Worm (Caenorhabditis elegans) whole organism, early embryonic: Measurements from ENCODE around the gene tag-180.

ENCODE experiments used
- B0310.2 ChIP-seq: sonication (generic microtip); optimal IDR thresholded peaks from 2 replicates; lab custom pipeline; 2016; ENCODE audit warnings: mild to moderate bottlenecking, missing genetic modification characterization, missing compliant biosample characterization
- F13C5.2 ChIP-seq: sonication (generic microtip); optimal IDR thresholded peaks from 2 replicates; lab custom pipeline; 2017; ENCODE audit warnings: mild to moderate bottlenecking, missing genetic modification characterization, inconsistent platforms, missing compliant biosample characterization
- aly-1 ChIP-seq: sonication (generic microtip); optimal IDR thresholded peaks from 2 replicates; lab custom pipeline; 2016; ENCODE audit warnings: missing genetic modification characterization, missing compliant biosample characterization
- ama-1 ChIP-seq: fragments of 150-350 bp; optimal IDR thresholded peaks from 2 replicates; lab custom pipeline; 2014
- ceh-13 ChIP-seq: fragments of 200-800 bp; sonication (Bioruptor generic); optimal IDR thresholded peaks from 2 replicates; lab custom pipeline; 2018; ENCODE audit warnings: mild to moderate bottlenecking, missing genetic modification characterization, missing compliant biosample characterization
- ceh-36 ChIP-seq: sonication (generic microtip); optimal IDR thresholded peaks from 2 replicates; lab custom pipeline; 2016; ENCODE audit warnings: missing genetic modification characterization, inconsistent platforms, missing compliant biosample characterization
- ets-7 ChIP-seq: sonication (generic microtip); optimal IDR thresholded peaks from 2 replicates; lab custom pipeline; 2016; ENCODE audit warnings: missing genotype, missing genetic modification characterization, missing compliant biosample characterization
- flt-1 ChIP-seq: fragments of 200-800 bp; sonication (Bioruptor generic); IDR thresholded peaks from 2 replicates; pipeline ENCODE4 v1.3.6; 2022; ENCODE audit warnings: missing genetic modification characterization, missing compliant biosample characterization
- hmbx-1 ChIP-seq: sonication (generic microtip); optimal IDR thresholded peaks from 2 replicates; lab custom pipeline; 2016; ENCODE audit warnings: mild to moderate bottlenecking, missing genetic modification characterization, missing compliant biosample characterization
- hmg-4 ChIP-seq: fragments of 200-800 bp; sonication (Bioruptor generic); optimal IDR thresholded peaks from 2 replicates; lab custom pipeline; 2018; ENCODE audit warnings: mild to moderate bottlenecking, missing genetic modification characterization, missing compliant biosample characterization
- hnd-1 ChIP-seq: sonication (generic microtip); optimal IDR thresholded peaks from 2 replicates; lab custom pipeline; 2016; ENCODE audit warnings: missing genetic modification characterization, missing compliant biosample characterization
- pes-1 ChIP-seq: fragments of 200-800 bp; sonication (Bioruptor generic); IDR thresholded peaks from 2 replicates; pipeline ENCODE4 v1.3.6; 2022; ENCODE audit warnings: missing genetic modification reagents, missing genetic modification characterization, missing compliant biosample characterization
- scrt-1 ChIP-seq: fragments of 200-800 bp; sonication (Bioruptor generic); IDR thresholded peaks from 2 replicates; pipeline ENCODE4 v1.3.6; 2022; ENCODE audit warnings: missing genetic modification characterization, missing compliant biosample characterization
- sea-1 ChIP-seq: fragments of 200-800 bp; sonication (Bioruptor generic); conservative IDR thresholded peaks from 2 replicates; pipeline ENCODE4 v1.3.6; 2022; ENCODE audit warnings: missing genetic modification characterization, missing compliant biosample characterization
- tbx-11 ChIP-seq: fragments of 200-800 bp; sonication (Bioruptor generic); IDR thresholded peaks from 2 replicates; pipeline ENCODE4 v1.3.6; 2022; ENCODE audit warnings: missing genetic modification characterization, missing compliant biosample characterization
- tbx-37 ChIP-seq: fragments of 200-800 bp; sonication (Bioruptor generic); conservative IDR thresholded peaks from 2 replicates; pipeline ENCODE4 v1.3.6; 2022; ENCODE audit warnings: missing genetic modification reagents, missing genetic modification characterization, missing compliant biosample characterization
- tra-4 ChIP-seq: sonication (generic microtip); optimal IDR thresholded peaks from 2 replicates; lab custom pipeline; 2017; ENCODE audit warnings: missing genetic modification characterization, missing compliant biosample characterization

The tag-180 gene

DNA sequence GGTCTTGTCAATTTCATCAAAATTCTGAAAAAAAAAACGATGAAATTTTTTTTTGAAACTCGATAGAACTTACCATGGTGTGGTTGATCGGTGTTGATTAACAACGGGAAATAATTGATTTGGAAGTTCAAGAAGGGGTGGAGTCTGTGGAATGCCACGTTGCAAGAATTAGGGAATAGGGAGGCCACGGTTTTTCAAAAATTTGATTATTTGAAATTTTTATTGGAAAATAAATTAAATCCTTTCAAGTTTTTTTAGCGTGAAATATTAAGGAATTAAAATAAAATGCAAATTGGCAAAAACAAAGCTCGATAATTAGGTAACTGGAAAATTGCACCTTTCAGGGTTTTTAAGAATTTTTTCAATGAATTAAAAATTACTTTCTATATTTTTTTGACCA lies 10.3 kb upstream of the tag-180 start, which contains the start of gene rmd-3:
rmd-3 (minus strand) TSS at position 101 of the 400 bp plus-strand sequence.
- TF ChIP-seq ceh-36 (tag; lab: Kevin White, UChicago) (no peak), ama-1 (lab: Kevin White, UChicago) (no peak), hnd-1 (tag; lab: Kevin White, UChicago) (no peak), B0310.2 (tag; lab: Kevin White, UChicago) (no peak), sea-1 (GFP tag; lab: Robert Waterston, UW) (no peak), ets-7 (no peak), flt-1 (no peak), pes-1 (GFP tag; lab: Robert Waterston, UW) (no peak), hmbx-1 (tag; lab: Kevin White, UChicago) (no peak), F13C5.2 (tag; lab: Kevin White, UChicago) (no peak)

ce11 chrII:11337497-11338040 lies 8.3 kb upstream of the tag-180 start, which contains the start of gene sqt-1:
Gene sqt-1, minus strand, starts transcription at chrII:11337837.
- TF ChIP-seq hmbx-1 (tag; lab: Kevin White, UChicago) (no peak), scrt-1 (no peak), ets-7 (no peak), flt-1 (no peak), aly-1 (tag; lab: Kevin White, UChicago) (no peak), F13C5.2 (tag; lab: Kevin White, UChicago) (no peak), hmg-4 (GFP tag; lab: Kevin White, UChicago) (no peak), ceh-36 (tag; lab: Kevin White, UChicago) (no peak), sea-1 (GFP tag; lab: Robert Waterston, UW) (no peak), ceh-13 (GFP tag; lab: Kevin White, UChicago) (no peak), tra-4 (tag; lab: Kevin White, UChicago) (no peak), B0310.2 (tag; lab: Kevin White, UChicago) (no peak), tbx-37 (GFP tag; lab: Robert Waterston, UW) (no peak), pes-1 (GFP tag; lab: Robert Waterston, UW) (no peak), hnd-1 (tag; lab: Kevin White, UChicago) (no peak), ama-1 (lab: Kevin White, UChicago) (no peak), tbx-11 (no peak)

DNA sequence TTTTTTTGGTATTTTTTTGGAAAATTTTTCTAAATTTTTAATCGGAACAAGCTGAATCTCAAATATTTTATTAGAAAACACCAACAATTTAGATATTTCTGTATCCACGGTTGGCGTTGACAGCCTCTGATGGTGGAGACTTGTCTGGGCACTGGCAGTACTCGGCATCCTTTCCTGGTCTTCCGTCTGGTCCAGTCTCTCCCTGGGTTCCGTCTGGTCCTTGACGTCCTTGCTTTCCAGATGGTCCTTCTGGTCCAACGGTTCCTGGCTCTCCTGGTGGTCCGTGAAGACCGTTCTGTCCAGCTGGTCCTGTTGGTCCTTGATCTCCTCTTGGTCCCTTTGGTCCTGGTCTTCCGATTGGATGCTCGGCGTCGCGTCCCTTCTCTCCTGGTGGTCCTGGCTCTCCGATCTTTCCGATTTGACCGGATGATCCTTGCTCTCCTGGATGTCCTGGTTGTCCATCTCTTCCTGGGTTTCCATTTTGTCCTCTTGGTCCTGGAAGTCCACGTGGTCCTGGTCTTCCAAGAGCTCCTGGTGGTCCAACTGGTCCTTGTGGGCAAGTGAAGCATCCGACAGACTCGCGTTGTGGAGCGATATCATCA lies 7.5 kb upstream of the tag-180 start:
- TF ChIP-seq sea-1 (GFP tag; lab: Robert Waterston, UW) (no peak), pes-1 (GFP tag; lab: Robert Waterston, UW) (no peak), tra-4 (tag; lab: Kevin White, UChicago) (no peak), flt-1 (no peak), ceh-36 (tag; lab: Kevin White, UChicago) (no peak), ceh-13 (GFP tag; lab: Kevin White, UChicago) (no peak), scrt-1 (no peak), tbx-11 (no peak), hmg-4 (GFP tag; lab: Kevin White, UChicago) (no peak), aly-1 (tag; lab: Kevin White, UChicago) (no peak), B0310.2 (tag; lab: Kevin White, UChicago) (no peak), F13C5.2 (tag; lab: Kevin White, UChicago) (no peak), hmbx-1 (tag; lab: Kevin White, UChicago) (no peak), ets-7 (no peak)

- TF ChIP-seq flt-1 (no peak), aly-1 (tag; lab: Kevin White, UChicago) (no peak), B0310.2 (tag; lab: Kevin White, UChicago) (no peak), hnd-1 (tag; lab: Kevin White, UChicago) (no peak), ets-7 (no peak), ceh-13 (GFP tag; lab: Kevin White, UChicago) (no peak), pes-1 (GFP tag; lab: Robert Waterston, UW) (no peak), sea-1 (GFP tag; lab: Robert Waterston, UW) (no peak), ceh-36 (tag; lab: Kevin White, UChicago) (no peak), tbx-11 (no peak), hmg-4 (GFP tag; lab: Kevin White, UChicago) (no peak), tbx-37 (GFP tag; lab: Robert Waterston, UW) (no peak)
Observed at ce11 chrII:11336163-11336562, 6.9 kb upstream of the tag-180 start.

ce11 chrII:11335670-11336069 lies 6.4 kb upstream of the tag-180 start:
- TF ChIP-seq flt-1 (no peak), hnd-1 (tag; lab: Kevin White, UChicago) (no peak), aly-1 (tag; lab: Kevin White, UChicago) (no peak), F13C5.2 (tag; lab: Kevin White, UChicago) (no peak), scrt-1 (no peak), B0310.2 (tag; lab: Kevin White, UChicago) (no peak), tbx-37 (GFP tag; lab: Robert Waterston, UW) (no peak), hmbx-1 (tag; lab: Kevin White, UChicago) (no peak), ceh-13 (GFP tag; lab: Kevin White, UChicago) (no peak), ama-1 (lab: Kevin White, UChicago) (no peak), pes-1 (GFP tag; lab: Robert Waterston, UW) (no peak), tbx-11 (no peak), sea-1 (GFP tag; lab: Robert Waterston, UW) (no peak), hmg-4 (GFP tag; lab: Kevin White, UChicago) (no peak), ceh-36 (tag; lab: Kevin White, UChicago) (no peak), tra-4 (tag; lab: Kevin White, UChicago) (no peak), ets-7 (no peak)

- TF ChIP-seq pes-1 (GFP tag; lab: Robert Waterston, UW) (no peak), tbx-37 (GFP tag; lab: Robert Waterston, UW) (no peak), flt-1 (no peak), ets-7 (no peak), tra-4 (tag; lab: Kevin White, UChicago) (no peak), tbx-11 (no peak), ceh-13 (GFP tag; lab: Kevin White, UChicago) (no peak)
Observed at ce11 chrII:11333846-11334638, 4.8 kb upstream of the tag-180 start.
